Fruit fly (Drosophila melanogaster) whole organism, pupa: ENCODE results near the gene CG42464.

Experiments
- CG10348 ChIP-seq: fragments of 200-800 bp; sonication (Bioruptor generic); IDR thresholded peaks from 2 replicates; pipeline ENCODE4 v1.3.6; 2022; ENCODE audit warnings: missing biosample characterization, missing genetic modification characterization
- CG12605 ChIP-seq: fragments of 200-800 bp; sonication (Bioruptor generic); IDR thresholded peaks from 2 replicates; pipeline ENCODE4 v1.3.6; 2022; ENCODE audit warnings: missing biosample characterization, missing genetic modification characterization
- CG13204 ChIP-seq: fragments of 200-800 bp; sonication (Bioruptor generic); optimal IDR thresholded peaks from 2 replicates; lab custom pipeline; 2018; ENCODE audit warnings: missing biosample characterization, mild to moderate bottlenecking, missing genetic modification characterization, moderate library complexity
- CG14655 ChIP-seq: fragments of 200-800 bp; sonication (Bioruptor generic); optimal IDR thresholded peaks from 3 replicates; lab custom pipeline; 2017; ENCODE audit warnings: mild to moderate bottlenecking, missing biosample characterization, missing genetic modification reagents, missing genetic modification characterization
- CG15710 ChIP-seq: fragments of 200-800 bp; sonication (Bioruptor generic); optimal IDR thresholded peaks from 2 replicates; lab custom pipeline; 2018; ENCODE audit warnings: missing biosample characterization, mild to moderate bottlenecking, missing genetic modification characterization, moderate library complexity
- CG17806 ChIP-seq: fragments of 200-800 bp; sonication (Bioruptor generic); optimal IDR thresholded peaks from 2 replicates; lab custom pipeline; 2018; ENCODE audit warnings: missing biosample characterization, mild to moderate bottlenecking, missing genetic modification characterization, moderate library complexity
- CG32121 ChIP-seq: fragments of 200-800 bp; sonication (Bioruptor generic); IDR thresholded peaks from 2 replicates; pipeline ENCODE4 v1.3.6; 2022; ENCODE audit warnings: missing biosample characterization, missing genetic modification characterization
- CG34367 ChIP-seq: fragments of 200-800 bp; sonication (Bioruptor generic); optimal IDR thresholded peaks from 2 replicates; lab custom pipeline; 2018; ENCODE audit warnings: missing biosample characterization, mild to moderate bottlenecking, missing genetic modification characterization
- CG4496 ChIP-seq: fragments of 200-800 bp; sonication (Bioruptor generic); IDR thresholded peaks from 3 replicates; pipeline ENCODE4 v1.3.6; 2022; ENCODE audit warnings: missing biosample characterization, missing genetic modification characterization
- CG8159 ChIP-seq: fragments of 200-800 bp; sonication (Bioruptor generic); optimal IDR thresholded peaks from 3 replicates; lab custom pipeline; 2018; ENCODE audit warnings: missing biosample characterization, mild to moderate bottlenecking, missing genetic modification characterization, moderate library complexity
- CG8301 ChIP-seq: fragments of 200-800 bp; sonication (Bioruptor generic); optimal IDR thresholded peaks from 2 replicates; lab custom pipeline; 2018; ENCODE audit warnings: missing biosample characterization, mild to moderate bottlenecking, missing genetic modification characterization
- CG9948 ChIP-seq: fragments of 200-800 bp; sonication (Bioruptor generic); optimal IDR thresholded peaks from 2 replicates; lab custom pipeline; 2018; ENCODE audit warnings: missing biosample characterization, mild to moderate bottlenecking, missing genetic modification characterization, moderate library complexity
- D1 ChIP-seq: fragments of 200-800 bp; sonication (Bioruptor generic); optimal IDR thresholded peaks from 2 replicates; lab custom pipeline; 2018; ENCODE audit warnings: missing biosample characterization, mild to moderate bottlenecking, missing genetic modification characterization, moderate library complexity
- EcR ChIP-seq: fragments of 200-800 bp; sonication (Bioruptor generic); optimal IDR thresholded peaks from 3 replicates; lab custom pipeline; 2019; ENCODE audit warnings: missing biosample characterization, missing genetic modification characterization, mild to moderate bottlenecking, moderate library complexity, missing genetic modification reagents
- Ets98B ChIP-seq: fragments of 200-800 bp; sonication (Bioruptor generic); IDR thresholded peaks from 2 replicates; pipeline ENCODE4 v1.3.6; 2022; ENCODE audit warnings: missing biosample characterization, missing genetic modification characterization
- Pif1A ChIP-seq: fragments of 200-800 bp; sonication (Bioruptor generic); optimal IDR thresholded peaks from 3 replicates; lab custom pipeline; 2016; ENCODE audit warnings: missing biosample characterization, missing genetic modification characterization
- Pif1B ChIP-seq: fragments of 200-800 bp; sonication (Bioruptor generic); optimal IDR thresholded peaks from 3 replicates; lab custom pipeline; 2016; ENCODE audit warnings: missing biosample characterization, missing genetic modification characterization
- Snoo ChIP-seq: fragments of 200-800 bp; sonication (Bioruptor generic); optimal IDR thresholded peaks from 3 replicates; lab custom pipeline; 2017; ENCODE audit warnings: missing biosample characterization, mild to moderate bottlenecking, missing genetic modification characterization, inconsistent platforms
- fd96Ca ChIP-seq: fragments of 200-800 bp; sonication (Bioruptor generic); IDR thresholded peaks from 3 replicates; pipeline ENCODE4 v1.3.6; 2022; ENCODE audit warnings: missing biosample characterization, missing genetic modification characterization
- gl ChIP-seq: fragments of 200-800 bp; sonication (Bioruptor generic); optimal IDR thresholded peaks from 2 replicates; lab custom pipeline; 2018; ENCODE audit warnings: missing biosample characterization, mild to moderate bottlenecking, missing genetic modification characterization
- rn ChIP-seq: fragments of 200-800 bp; sonication (Bioruptor generic); IDR thresholded peaks from 2 replicates; pipeline ENCODE4 v1.3.6; 2022; ENCODE audit warnings: missing biosample characterization, missing genetic modification characterization

CG42464 gene

dm6 chr2L:3712949-3713416 lies 13.7 kb downstream of the CG42464 start, which contains the start of the genes CG31955 and CG2818:
CG31955 (minus strand) TSS chr2L:3713105.
CG2818 (plus strand) TSS chr2L:3713360.
- no peak for TF ChIP-seq CG8301
- TF ChIP-seq CG32121 (GFP tag; lab: Robert Waterston, UW): no peak
- no peak for TF ChIP-seq CG10348
- no peak for TF ChIP-seq CG14655 (GFP tag; lab: Kevin White, UChicago)
- TF ChIP-seq CG15710 (tag; lab: Kevin White, UChicago): no peak
- no peak for TF ChIP-seq CG17806 (tag; lab: Kevin White, UChicago)
- TF ChIP-seq Ets98B (GFP tag; lab: Robert Waterston, UW): no peak
- no peak for TF ChIP-seq gl
- no peak for TF ChIP-seq rn (GFP tag; lab: Robert Waterston, UW)
- no peak for TF ChIP-seq Pif1B (GFP tag; lab: Kevin White, UChicago)
- TF ChIP-seq CG4496 (GFP tag; lab: Robert Waterston, UW): no peak
- TF ChIP-seq Snoo (tag; lab: Kevin White, UChicago): no peak
- no peak for TF ChIP-seq Pif1A
- TF ChIP-seq CG12605 (GFP tag; lab: Robert Waterston, UW): no peak
- no peak for TF ChIP-seq D1
- no peak for TF ChIP-seq CG13204 (GFP tag; lab: Kevin White, UChicago)
- TF ChIP-seq EcR (GFP tag; lab: Kevin White, UChicago): no peak
- no peak for TF ChIP-seq CG34367
- no peak for TF ChIP-seq CG9948
- TF ChIP-seq CG8159 (tag; lab: Kevin White, UChicago): no peak
- TF ChIP-seq, all 21 proteins: peak for 0

dm6 chr2L:3713545-3714156 lies 14.4 kb downstream of the CG42464 start:
- no peak for TF ChIP-seq D1
- no peak for TF ChIP-seq CG17806 (tag; lab: Kevin White, UChicago)
- TF ChIP-seq Pif1B (GFP tag; lab: Kevin White, UChicago): no peak
- TF ChIP-seq CG34367: no peak
- no peak; the same call in 1 of the 2 replicates for TF ChIP-seq CG32121 (GFP tag; lab: Robert Waterston, UW)
- no peak for TF ChIP-seq EcR (GFP tag; lab: Kevin White, UChicago)
- no peak for TF ChIP-seq CG10348
- TF ChIP-seq CG14655 (GFP tag; lab: Kevin White, UChicago): no peak
- no peak for TF ChIP-seq CG4496 (GFP tag; lab: Robert Waterston, UW)
- no peak for TF ChIP-seq rn (GFP tag; lab: Robert Waterston, UW)
- TF ChIP-seq Pif1A: no peak
- TF ChIP-seq Ets98B (GFP tag; lab: Robert Waterston, UW): no peak; the same call in 1 of the 2 replicates
- TF ChIP-seq CG15710 (tag; lab: Kevin White, UChicago): no peak
- no peak for TF ChIP-seq gl
- no peak for TF ChIP-seq CG13204 (GFP tag; lab: Kevin White, UChicago)
- no peak for TF ChIP-seq Snoo (tag; lab: Kevin White, UChicago)
- TF ChIP-seq CG8301: no peak
- no peak for TF ChIP-seq CG8159 (tag; lab: Kevin White, UChicago)

- TF ChIP-seq rn (GFP tag; lab: Robert Waterston, UW) (no peak), EcR (GFP tag; lab: Kevin White, UChicago) (no peak), CG9948 (no peak), CG12605 (GFP tag; lab: Robert Waterston, UW) (no peak), Ets98B (GFP tag; lab: Robert Waterston, UW) (no peak), CG34367 (no peak), CG10348 (no peak), Pif1A (no peak), CG4496 (GFP tag; lab: Robert Waterston, UW) (no peak), D1 (no peak), CG8159 (tag; lab: Kevin White, UChicago) (no peak), Pif1B (GFP tag; lab: Kevin White, UChicago) (no peak), CG15710 (tag; lab: Kevin White, UChicago) (no peak), CG14655 (GFP tag; lab: Kevin White, UChicago) (no peak), fd96Ca (GFP tag; lab: Robert Waterston, UW) (no peak), Snoo (tag; lab: Kevin White, UChicago) (no peak), CG13204 (GFP tag; lab: Kevin White, UChicago) (no peak), CG8301 (no peak), gl (no peak)
Observed at dm6 chr2L:3717673-3718235, 18.5 kb downstream of the CG42464 start, which contains the start of the genes lectin-24A and Shaw. lectin-24A (minus strand) TSS chr2L:3717773. Shaw (plus strand) TSS chr2L:3718185.

- TF ChIP-seq CG34367: peak; percentile 29
- TF ChIP-seq CG8159 (tag; lab: Kevin White, UChicago): peak; percentile 49
- 0 out of 3 replicates have a peak, but pooled peaks have one; percentile 27 for TF ChIP-seq CG4496 (GFP tag; lab: Robert Waterston, UW)
- 0 out of 3 replicates have a peak, but pooled peaks have one; percentile 12 for TF ChIP-seq fd96Ca (GFP tag; lab: Robert Waterston, UW)
- TF ChIP-seq Pif1B (GFP tag; lab: Kevin White, UChicago): peak; percentile 38
- peak; percentile 52 for TF ChIP-seq Pif1A
- TF ChIP-seq CG15710 (tag; lab: Kevin White, UChicago): no peak
- no peak for TF ChIP-seq D1
- TF ChIP-seq, all 21 proteins: peak for 6
Observed at dm6 chr2L:3719414-3719959, 20.2 kb downstream of the CG42464 start.

dm6 chr2L:3729635-3730034 lies 30.4 kb downstream of the CG42464 start:
- TF ChIP-seq EcR (GFP tag; lab: Kevin White, UChicago) (no peak), CG13204 (GFP tag; lab: Kevin White, UChicago) (no peak), CG17806 (tag; lab: Kevin White, UChicago) (no peak), CG32121 (GFP tag; lab: Robert Waterston, UW) (no peak), CG4496 (GFP tag; lab: Robert Waterston, UW) (no peak), Pif1A (no peak), CG8301 (no peak), CG8159 (tag; lab: Kevin White, UChicago) (no peak), rn (GFP tag; lab: Robert Waterston, UW) (no peak), Snoo (tag; lab: Kevin White, UChicago) (no peak), D1 (no peak), CG15710 (tag; lab: Kevin White, UChicago) (no peak), Pif1B (GFP tag; lab: Kevin White, UChicago) (no peak), fd96Ca (GFP tag; lab: Robert Waterston, UW) (no peak), CG10348 (no peak), CG12605 (GFP tag; lab: Robert Waterston, UW) (no peak; the same call in 1 of the 2 replicates), Ets98B (GFP tag; lab: Robert Waterston, UW) (no peak)
- TF ChIP-seq, all 21 proteins: peak for 0
